Fruit fly (Drosophila melanogaster) Kc167 (cell line): ENCODE measurements around the gene CG1273.

ENCODE experiments used
- Sin3A ChIP-seq: fragments of >200 bp; optimal IDR thresholded peaks from 2 replicates; lab custom pipeline; 2018; ENCODE audit warnings: missing external identifiers
- insv ChIP-seq: fragments of >200 bp; optimal IDR thresholded peaks from 3 replicates; lab custom pipeline; 2018; ENCODE audit warnings: missing external identifiers

- no peak for TF ChIP-seq insv (lab: Kevin White, UChicago)
- TF ChIP-seq Sin3A: no peak
Observed at dm6 chr3L:4267403-4267802, 3.9 kb downstream of the CG1273 start, which contains the start of gene CG33764.
